Worm (Caenorhabditis elegans): Measurements from ENCODE around the gene F40G12.11.

F40G12.11 gene

DNA sequence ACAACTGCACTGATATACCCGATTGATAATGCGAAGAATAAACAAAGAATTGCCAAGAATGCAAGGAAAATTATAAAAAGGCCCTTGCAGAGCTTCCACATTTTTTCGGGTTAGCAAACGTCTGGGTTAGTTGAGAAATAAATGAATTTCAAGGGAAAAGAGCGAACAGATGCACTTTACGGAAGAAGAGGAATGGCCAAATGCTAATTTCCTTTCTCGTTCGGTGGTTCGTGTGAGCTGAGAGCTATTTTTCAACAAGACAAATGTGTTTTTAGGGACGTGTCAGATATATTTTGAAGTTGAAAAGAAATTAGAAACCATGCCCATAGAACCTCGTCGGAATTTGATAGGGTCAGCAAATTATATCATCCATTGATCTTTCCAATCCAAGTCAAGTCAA, 25.1 kb upstream of the F40G12.11 start, which contains the start of gene F40G12.2:
F40G12.2 (minus strand) TSS at position 101 of the 400 bp plus-strand sequence.
- TF ChIP-seq lsy-2 (tag; optimal IDR thresholded peaks at IDR 0.05): no peak
- TF ChIP-seq pqm-1 (tag; optimal IDR thresholded peaks at IDR 0.05): no peak
- TF ChIP-seq lir-3 (tag; optimal IDR thresholded peaks at IDR 0.05; ENCODE audit: poor library complexity): no peak
- no peak for TF ChIP-seq irx-1 (tag; optimal IDR thresholded peaks at IDR 0.05)

DNA sequence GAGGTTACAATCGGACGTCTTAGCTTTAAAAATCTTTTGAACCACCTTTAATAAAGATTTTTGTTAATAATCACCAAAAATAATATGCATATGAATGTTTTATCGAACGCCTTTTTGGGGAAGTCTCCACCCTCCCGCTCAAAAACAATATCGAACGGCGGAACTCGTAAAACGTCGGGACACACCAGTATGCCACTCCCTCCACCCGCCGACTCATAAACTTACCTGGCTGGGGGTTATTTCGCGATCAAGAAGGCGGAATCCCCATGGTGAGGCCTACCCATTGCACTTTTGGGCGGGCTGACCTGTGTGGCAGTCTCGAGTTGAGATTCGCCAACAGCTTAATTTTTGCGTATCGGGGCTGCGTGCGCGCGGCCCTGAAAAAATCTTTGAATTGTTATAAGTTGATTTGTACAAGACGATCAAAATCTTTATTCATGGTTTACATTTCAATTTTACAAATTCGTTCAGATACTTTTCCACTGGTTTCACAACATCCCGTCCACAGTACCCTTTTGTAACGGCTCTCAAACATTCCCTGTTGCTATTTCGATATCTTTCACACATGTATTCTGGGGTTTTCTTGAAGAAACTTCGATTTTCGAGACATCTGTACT, 18.5 kb upstream of the F40G12.11 start:
- TF ChIP-seq isw-1 (GFP tag; IDR thresholded peaks at IDR 0.05): no peak
- no peak for TF ChIP-seq hpl-2 (GFP tag; optimal IDR thresholded peaks at IDR 0.05)
- TF ChIP-seq C34B4.2 (tag; optimal IDR thresholded peaks at IDR 0.05): no peak
- no peak for TF ChIP-seq F16B12.6 (tag; optimal IDR thresholded peaks at IDR 0.05)
- TF ChIP-seq swsn-7 (tag; optimal IDR thresholded peaks at IDR 0.05): no peak
- no peak for TF ChIP-seq mep-1 (tag; optimal IDR thresholded peaks at IDR 0.05)
- TF ChIP-seq fkh-8 (tag; optimal IDR thresholded peaks at IDR 0.05): no peak
- no peak for TF ChIP-seq nhr-76 (tag; optimal IDR thresholded peaks at IDR 0.05)
- no peak for TF ChIP-seq efl-3 (GFP tag; optimal IDR thresholded peaks at IDR 0.05)
- no peak for TF ChIP-seq lin-14 (GFP tag; optimal IDR thresholded peaks at IDR 0.05)
- TF ChIP-seq nhr-19 (GFP tag; conservative IDR thresholded peaks at IDR 0.05): no peak
- TF ChIP-seq rnt-1 (tag; optimal IDR thresholded peaks at IDR 0.05): no peak
- TF ChIP-seq mdl-1 (tag; optimal IDR thresholded peaks at IDR 0.05): no peak
- no peak for TF ChIP-seq C04F5.9 (tag; optimal IDR thresholded peaks at IDR 0.05)
- no peak for TF ChIP-seq elt-3 (tag; optimal IDR thresholded peaks at IDR 0.05)
- TF ChIP-seq nhr-71 (tag; optimal IDR thresholded peaks at IDR 0.05): no peak
- no peak for TF ChIP-seq vab-15 (tag; optimal IDR thresholded peaks at IDR 0.05)

DNA sequence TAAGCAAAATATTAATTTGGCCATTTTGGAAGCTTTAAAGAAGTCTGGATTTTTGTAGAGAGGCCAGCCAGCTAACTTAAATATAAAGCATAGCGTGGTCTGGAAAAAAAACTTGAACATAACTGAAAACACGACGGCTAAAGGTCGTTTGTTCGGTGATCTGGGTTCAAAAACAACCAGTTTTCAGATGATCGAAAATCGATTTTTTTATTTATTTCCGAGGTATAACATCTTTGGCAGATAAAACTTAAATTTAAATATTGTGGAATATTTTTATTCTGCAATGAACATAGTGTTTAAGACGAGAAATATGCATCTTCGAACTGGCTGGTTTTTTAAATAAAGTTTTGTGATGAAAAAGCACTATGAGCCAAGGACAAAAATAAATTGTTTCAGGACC, 17.4 kb upstream of the F40G12.11 start, which contains the start of gene F40G12.4:
F40G12.4 (minus strand) TSS at position 101 of the 400 bp plus-strand sequence.
- TF ChIP-seq mab-9 (GFP tag; IDR thresholded peaks at IDR 0.05): no peak
- TF ChIP-seq efl-3 (GFP tag; optimal IDR thresholded peaks at IDR 0.05): no peak
- no peak for TF ChIP-seq dpl-1 (GFP tag; optimal IDR thresholded peaks at IDR 0.05)
- no peak for TF ChIP-seq ceh-63 (GFP tag; optimal IDR thresholded peaks at IDR 0.05)

DNA sequence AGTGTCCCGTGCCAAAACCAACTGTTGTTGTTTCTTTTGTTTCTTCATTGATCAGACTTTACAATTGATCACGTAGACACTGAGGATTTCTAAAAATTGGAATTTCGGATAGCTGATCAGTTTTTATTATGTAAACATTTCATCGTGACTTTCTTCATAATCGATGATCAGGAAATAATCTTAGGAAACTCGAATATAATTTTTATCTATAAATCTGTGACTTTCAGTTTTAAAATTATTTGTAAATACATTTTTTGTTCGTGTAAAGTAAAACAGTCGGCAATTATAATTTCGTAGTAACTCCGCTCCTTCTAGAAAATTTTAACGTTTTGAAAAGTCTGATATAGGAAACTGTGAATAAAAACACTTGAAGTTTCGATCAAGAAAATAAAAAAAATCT, 15.2 kb upstream of the F40G12.11 start, which contains the start of gene F40G12.5:
F40G12.5 (minus strand) TSS at position 101 of the 400 bp plus-strand sequence.
- TF ChIP-seq nhr-90 (tag; optimal IDR thresholded peaks at IDR 0.05; ENCODE audit: poor library complexity): no peak
- TF ChIP-seq aha-1 (tag; optimal IDR thresholded peaks at IDR 0.05): no peak
- TF ChIP-seq C04F5.9 (tag; optimal IDR thresholded peaks at IDR 0.05): no peak
- TF ChIP-seq nhr-11 (tag; optimal IDR thresholded peaks at IDR 0.05): no peak
- no peak for TF ChIP-seq nhr-84 (tag; optimal IDR thresholded peaks at IDR 0.05)
- no peak for TF ChIP-seq hlh-4 (tag; optimal IDR thresholded peaks at IDR 0.05)
- TF ChIP-seq nhr-71 (tag; optimal IDR thresholded peaks at IDR 0.05): no peak
- TF ChIP-seq mab-9 (GFP tag; IDR thresholded peaks at IDR 0.05): no peak
- no peak for TF ChIP-seq sup-37 (GFP tag; optimal IDR thresholded peaks at IDR 0.05)

DNA sequence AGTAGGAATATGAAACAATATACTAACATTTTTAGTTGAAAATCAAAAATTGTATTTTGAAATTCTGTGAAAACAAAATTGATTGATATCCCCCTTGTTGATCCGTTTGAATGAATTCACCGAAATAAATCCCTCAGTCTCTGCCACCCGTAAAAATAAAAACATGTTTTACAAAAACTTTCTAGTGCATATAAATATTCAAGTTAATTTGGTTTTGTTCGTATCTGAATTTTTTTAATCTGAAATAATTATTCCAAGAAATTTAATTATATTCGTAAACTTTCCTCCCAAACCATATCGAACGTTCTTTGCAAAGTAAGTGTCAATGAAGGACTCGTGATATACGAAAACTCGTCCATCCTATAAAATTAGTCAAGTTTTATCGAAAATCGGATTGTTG, 13.0 kb upstream of the F40G12.11 start, which contains the start of gene F40G12.6:
F40G12.6 (minus strand) TSS at position 101 of the 400 bp plus-strand sequence.
- TF ChIP-seq unc-62 (GFP tag; optimal IDR thresholded peaks at IDR 0.05): no peak
- no peak for TF ChIP-seq nhr-12 (tag; optimal IDR thresholded peaks at IDR 0.05)
- no peak for TF ChIP-seq unc-86 (tag; optimal IDR thresholded peaks at IDR 0.05)
- no peak for TF ChIP-seq hlh-17 (GFP tag; optimal IDR thresholded peaks at IDR 0.05; ENCODE audit: borderline replicate concordance)
- no peak for TF ChIP-seq nhr-71 (tag; optimal IDR thresholded peaks at IDR 0.05)
- no peak for TF ChIP-seq grh-1 (GFP tag; IDR thresholded peaks at IDR 0.05)
- no peak for TF ChIP-seq lir-3 (tag; optimal IDR thresholded peaks at IDR 0.05; ENCODE audit: poor library complexity)
- no peak for TF ChIP-seq pqm-1 (tag; optimal IDR thresholded peaks at IDR 0.05)
- no peak for TF ChIP-seq ceh-88 (GFP tag; IDR thresholded peaks at IDR 0.05)
- TF ChIP-seq nhr-20 (tag; optimal IDR thresholded peaks at IDR 0.05): no peak
- no peak for TF ChIP-seq nhr-28 (tag; optimal IDR thresholded peaks at IDR 0.05)
- TF ChIP-seq ceh-8 (GFP tag; optimal IDR thresholded peaks at IDR 0.05): no peak
- no peak for TF ChIP-seq nhr-19 (GFP tag; conservative IDR thresholded peaks at IDR 0.05)
- no peak for TF ChIP-seq zag-1 (tag; optimal IDR thresholded peaks at IDR 0.05)
- TF ChIP-seq pag-3 (tag; optimal IDR thresholded peaks at IDR 0.05; ENCODE audit: borderline replicate concordance, insufficient read depth): no peak
- TF ChIP-seq mdl-1 (tag; optimal IDR thresholded peaks at IDR 0.05): no peak
